Fruit fly (Drosophila melanogaster) whole organism, prepupa: ENCODE results near the gene CG31161.

ENCODE experiments used
- Blimp-1 ChIP-seq: fragments of 200-800 bp; sonication (Bioruptor generic); optimal IDR thresholded peaks from 3 replicates; lab custom pipeline; 2017; ENCODE audit warnings: missing biosample characterization, missing genetic modification characterization, mild to moderate bottlenecking, moderate library complexity, missing genetic modification reagents
- CG10631 ChIP-seq: fragments of 200-800 bp; sonication (Bioruptor generic); optimal IDR thresholded peaks from 2 replicates; lab custom pipeline; 2016; ENCODE audit warnings: missing biosample characterization, missing genetic modification characterization
- CG11294 ChIP-seq: fragments of 200-800 bp; sonication (Bioruptor generic); IDR thresholded peaks from 2 replicates; pipeline ENCODE4 v1.3.6; 2022; ENCODE audit warnings: missing biosample characterization, missing genetic modification characterization
- CG11762 ChIP-seq: fragments of 200-800 bp; sonication (Bioruptor generic); optimal IDR thresholded peaks from 3 replicates; lab custom pipeline; 2016; ENCODE audit warnings: missing biosample characterization, missing genetic modification characterization; ENCODE audit not compliant: insufficient read depth
- CG11902 ChIP-seq: fragments of 200-800 bp; sonication (Bioruptor generic); optimal IDR thresholded peaks from 3 replicates; lab custom pipeline; 2016; ENCODE audit warnings: missing biosample characterization, missing genetic modification characterization
- CG15336 ChIP-seq: fragments of 200-800 bp; sonication (Bioruptor generic); IDR thresholded peaks from 2 replicates; pipeline ENCODE4 v1.3.6; 2022; ENCODE audit warnings: missing biosample characterization, missing genetic modification characterization
- CG1621 ChIP-seq: fragments of 200-800 bp; sonication (Bioruptor generic); optimal IDR thresholded peaks from 3 replicates; lab custom pipeline; 2018; ENCODE audit warnings: missing biosample characterization, mild to moderate bottlenecking, missing genetic modification characterization
- CG16779 ChIP-seq: fragments of 200-800 bp; sonication (Bioruptor generic); optimal IDR thresholded peaks from 3 replicates; lab custom pipeline; 2017; ENCODE audit warnings: missing biosample characterization, mild to moderate bottlenecking, missing genetic modification characterization
- CG3032 ChIP-seq: fragments of 200-800 bp; optimal IDR thresholded peaks from 2 replicates; lab custom pipeline; 2019; ENCODE audit warnings: missing biosample characterization, mild to moderate bottlenecking, missing genetic modification characterization, moderate library complexity
- CG31627 ChIP-seq: fragments of 200-800 bp; sonication (Bioruptor generic); optimal IDR thresholded peaks from 3 replicates; lab custom pipeline; 2016; ENCODE audit warnings: missing biosample characterization, missing genetic modification characterization
- CG34406 ChIP-seq: fragments of 200-800 bp; sonication (Bioruptor generic); optimal IDR thresholded peaks from 3 replicates; lab custom pipeline; 2016; ENCODE audit warnings: missing biosample characterization, missing genetic modification characterization
- CG3919 ChIP-seq: fragments of 200-800 bp; sonication (Bioruptor generic); optimal IDR thresholded peaks from 3 replicates; lab custom pipeline; 2016; ENCODE audit warnings: missing biosample characterization, missing genetic modification characterization
- CG6163 ChIP-seq: fragments of 200-800 bp; sonication (Bioruptor generic); IDR thresholded peaks from 3 replicates; pipeline ENCODE4 v1.3.6; 2022; ENCODE audit warnings: missing biosample characterization, missing genetic modification characterization
- CG6276 ChIP-seq: fragments of 200-800 bp; sonication (Bioruptor generic); optimal IDR thresholded peaks from 2 replicates; lab custom pipeline; 2017; ENCODE audit warnings: missing biosample characterization, mild to moderate bottlenecking, missing genetic modification characterization
- CG6792 ChIP-seq: fragments of 200-800 bp; sonication (Bioruptor generic); optimal IDR thresholded peaks from 3 replicates; lab custom pipeline; 2016; ENCODE audit warnings: missing biosample characterization, missing genetic modification characterization
- CG6808 ChIP-seq: fragments of 200-800 bp; sonication (Bioruptor generic); optimal IDR thresholded peaks from 3 replicates; lab custom pipeline; 2017; ENCODE audit warnings: missing biosample characterization, missing genetic modification characterization, mild to moderate bottlenecking, moderate library complexity, missing genetic modification reagents
- CG6854 ChIP-seq: fragments of 200-800 bp; sonication (Bioruptor generic); optimal IDR thresholded peaks from 2 replicates; lab custom pipeline; 2017; ENCODE audit warnings: missing biosample characterization, mild to moderate bottlenecking, missing genetic modification characterization
- CG7368 ChIP-seq: fragments of 200-800 bp; sonication (Bioruptor generic); optimal IDR thresholded peaks from 3 replicates; lab custom pipeline; 2016; ENCODE audit warnings: missing biosample characterization, missing genetic modification characterization
- CG8119 ChIP-seq: fragments of 200-800 bp; sonication (Bioruptor generic); IDR thresholded peaks from 3 replicates; pipeline ENCODE4 v1.3.6; 2022; ENCODE audit warnings: missing biosample characterization, missing genetic modification characterization
- CG8319 ChIP-seq: fragments of 200-800 bp; sonication (Bioruptor generic); optimal IDR thresholded peaks from 3 replicates; lab custom pipeline; 2016; ENCODE audit warnings: missing biosample characterization, missing genetic modification characterization
- CG8632 ChIP-seq: fragments of 200-800 bp; sonication (Bioruptor generic); optimal IDR thresholded peaks from 3 replicates; lab custom pipeline; 2016; ENCODE audit warnings: missing biosample characterization, missing genetic modification characterization
- CG9139 ChIP-seq: fragments of 200-800 bp; sonication (Bioruptor generic); optimal IDR thresholded peaks from 3 replicates; lab custom pipeline; 2017; ENCODE audit warnings: missing biosample characterization, mild to moderate bottlenecking, missing genetic modification characterization
- Eip78C ChIP-seq: fragments of 200-800 bp; sonication (Bioruptor generic); peaks from one replicate; lab custom pipeline; 2016; ENCODE audit warnings: missing biosample characterization, missing genetic modification characterization
- Eip93F ChIP-seq: fragments of 200-800 bp; sonication (Bioruptor generic); optimal IDR thresholded peaks from 2 replicates; lab custom pipeline; 2016; ENCODE audit warnings: missing biosample characterization, mild to moderate bottlenecking, missing genetic modification characterization
- Ets21C ChIP-seq: fragments of 200-800 bp; sonication (Bioruptor generic); optimal IDR thresholded peaks from 3 replicates; lab custom pipeline; 2016; ENCODE audit warnings: missing biosample characterization, missing genetic modification characterization
- Gug ChIP-seq: fragments of 200-800 bp; sonication (Bioruptor generic); IDR thresholded peaks from 2 replicates; pipeline ENCODE4 v1.3.6; 2022; ENCODE audit warnings: missing biosample characterization, missing genetic modification characterization
- Hr38 ChIP-seq: sonication (Bioruptor generic); optimal IDR thresholded peaks from 2 replicates; lab custom pipeline; 2016; ENCODE audit warnings: missing biosample characterization, missing genetic modification characterization
- Hr39 ChIP-seq: fragments of 200-800 bp; sonication (Bioruptor generic); optimal IDR thresholded peaks from 2 replicates; lab custom pipeline; 2016; ENCODE audit warnings: missing biosample characterization, missing genetic modification characterization
- Hr4 ChIP-seq: fragments of 200-800 bp; sonication (Bioruptor generic); optimal IDR thresholded peaks from 3 replicates; lab custom pipeline; 2016; ENCODE audit warnings: missing biosample characterization, missing genetic modification characterization
- Lpt ChIP-seq: fragments of 200-800 bp; sonication (Bioruptor generic); optimal IDR thresholded peaks from 3 replicates; lab custom pipeline; 2016; ENCODE audit warnings: missing biosample characterization, missing genetic modification characterization
- OdsH ChIP-seq: fragments of 200-800 bp; sonication (Bioruptor generic); optimal IDR thresholded peaks from 3 replicates; lab custom pipeline; 2016; ENCODE audit warnings: missing biosample characterization, missing genetic modification characterization
- Sox102F ChIP-seq: fragments of 200-800 bp; sonication (Bioruptor generic); optimal IDR thresholded peaks from 2 replicates; lab custom pipeline; 2016; ENCODE audit warnings: missing biosample characterization, mild to moderate bottlenecking, missing genetic modification characterization
- Sox14 ChIP-seq: fragments of 200-800 bp; sonication (Bioruptor generic); optimal IDR thresholded peaks from 3 replicates; lab custom pipeline; 2016; ENCODE audit warnings: missing biosample characterization, missing genetic modification characterization
- Sox15 ChIP-seq: fragments of 200-800 bp; sonication (Bioruptor generic); optimal IDR thresholded peaks from 3 replicates; lab custom pipeline; 2016; ENCODE audit warnings: missing biosample characterization, missing genetic modification characterization
- achi ChIP-seq: fragments of 200-800 bp; sonication (Bioruptor generic); optimal IDR thresholded peaks from 3 replicates; lab custom pipeline; 2016; ENCODE audit warnings: missing biosample characterization, missing genetic modification characterization
- cyc ChIP-seq: fragments of 200-800 bp; sonication (Bioruptor generic); optimal IDR thresholded peaks from 3 replicates; lab custom pipeline; 2016; ENCODE audit warnings: missing biosample characterization, missing genetic modification characterization
- dsx ChIP-seq: fragments of 200-800 bp; optimal IDR thresholded peaks from 3 replicates; lab custom pipeline; 2019; ENCODE audit warnings: missing biosample characterization, mild to moderate bottlenecking, missing genetic modification characterization, moderate library complexity; ENCODE audit not compliant: poor library complexity, severe bottlenecking
- eg ChIP-seq: fragments of 200-800 bp; sonication (Bioruptor generic); IDR thresholded peaks from 3 replicates; pipeline ENCODE4 v1.3.6; 2022; ENCODE audit warnings: missing biosample characterization, missing genetic modification characterization
- esn ChIP-seq: fragments of 200-800 bp; sonication (Bioruptor generic); optimal IDR thresholded peaks from 2 replicates; lab custom pipeline; 2016; ENCODE audit warnings: missing biosample characterization, mild to moderate bottlenecking, missing genetic modification characterization, moderate library complexity
- fd85E ChIP-seq: fragments of 200-800 bp; sonication (Bioruptor generic); optimal IDR thresholded peaks from 3 replicates; lab custom pipeline; 2016; ENCODE audit warnings: missing biosample characterization, missing genetic modification characterization
- fkh ChIP-seq: fragments of 200-800 bp; sonication (Bioruptor generic); optimal IDR thresholded peaks from 3 replicates; lab custom pipeline; 2017; ENCODE audit warnings: missing biosample characterization, mild to moderate bottlenecking, missing genetic modification characterization, moderate library complexity
- salr ChIP-seq, 2 experiments: fragments of 200-800 bp; sonication (Bioruptor generic); optimal IDR thresholded peaks; 3 replicates each; lab custom pipeline; 2016 to 2018; ENCODE audit warnings: missing biosample characterization in 2 of 2, missing genetic modification characterization in 2 of 2, mild to moderate bottlenecking in 1 of 2
- spab ChIP-seq: fragments of 200-800 bp; sonication (Bioruptor generic); optimal IDR thresholded peaks from 2 replicates; lab custom pipeline; 2017; ENCODE audit warnings: missing biosample characterization, mild to moderate bottlenecking, missing genetic modification characterization, missing genetic modification reagents
- topi ChIP-seq: fragments of 200-800 bp; sonication (Bioruptor generic); optimal IDR thresholded peaks from 3 replicates; lab custom pipeline; 2016; ENCODE audit warnings: missing biosample characterization, missing genetic modification characterization
- vri ChIP-seq: fragments of 200-800 bp; sonication (Bioruptor generic); optimal IDR thresholded peaks from 3 replicates; lab custom pipeline; 2016; ENCODE audit warnings: missing biosample characterization, mild to moderate bottlenecking, missing genetic modification characterization

Gene CG31161

dm6 chr3R:22587419-22587963 is 28.8 kb upstream of the CG31161 start, which contains the start of gene Efa6 (continued):
- TF ChIP-seq Gug (GFP tag; lab: Robert Waterston, UW) (no peak), Sox14 (GFP tag; lab: Kevin White, UChicago) (peak; percentile 53), topi (GFP tag; lab: Kevin White, UChicago) (peak; percentile 40), CG6854 (peak; percentile 57), CG11902 (GFP tag; lab: Kevin White, UChicago) (peak; percentile 21), CG10631 (GFP tag; lab: Kevin White, UChicago) (no peak), CG11762 (GFP tag; lab: Kevin White, UChicago) (no peak), Sox102F (GFP tag; lab: Kevin White, UChicago) (no peak), Hr38 (GFP tag; lab: Kevin White, UChicago) (no peak), CG8632 (GFP tag; lab: Kevin White, UChicago) (no peak), spab (no peak), salr (GFP tag; optimal IDR thresholded peaks at IDR 0.05; lab: Kevin White, UChicago) (no peak), CG9139 (GFP tag; lab: Kevin White, UChicago) (no peak), CG34406 (GFP tag; lab: Kevin White, UChicago) (no peak)

- TF ChIP-seq Eip78C (GFP tag; lab: Kevin White, UChicago) (peak; percentile 21), vri (GFP tag; lab: Kevin White, UChicago) (no peak), Hr39 (GFP tag; lab: Kevin White, UChicago) (peak; percentile 14)
- TF ChIP-seq, all 60 proteins: peak for 2
Observed at dm6 chr3R:22588756-22589155, 27.6 kb upstream of the CG31161 start.

dm6 chr3R:22589311-22589710 is 27.0 kb upstream of the CG31161 start:
- TF ChIP-seq CG8319 (GFP tag; lab: Kevin White, UChicago) (no peak), eg (GFP tag; lab: Robert Waterston, UW) (0 out of 3 replicates have a peak, but pooled peaks have one; percentile 12), Eip78C (GFP tag; lab: Kevin White, UChicago) (peak; percentile 43), Hr38 (GFP tag; lab: Kevin White, UChicago) (no peak), CG3032 (peak; percentile 33), Sox15 (GFP tag; lab: Kevin White, UChicago) (no peak), topi (GFP tag; lab: Kevin White, UChicago) (no peak), CG31627 (GFP tag; lab: Kevin White, UChicago) (no peak), CG16779 (no peak), dsx (GFP tag; lab: Kevin White, UChicago) (no peak), esn (GFP tag; lab: Kevin White, UChicago) (no peak), Hr4 (GFP tag; lab: Kevin White, UChicago) (no peak), fkh (GFP tag; lab: Kevin White, UChicago) (peak; percentile 84), Gug (GFP tag; lab: Robert Waterston, UW) (no peak), Lpt (no peak), CG10631 (GFP tag; lab: Kevin White, UChicago) (peak; percentile 17), CG1621 (tag; lab: Kevin White, UChicago) (peak; percentile 23), CG6792 (GFP tag; lab: Kevin White, UChicago) (no peak), CG15336 (GFP tag; lab: Robert Waterston, UW) (peak; percentile 44; the same call in 1 of the 2 replicates), Sox14 (GFP tag; lab: Kevin White, UChicago) (no peak), CG6854 (no peak), salr (GFP tag; optimal IDR thresholded peaks at IDR 0.05; lab: Kevin White, UChicago) (peak in 1 of 2 experiments; percentile 10), Blimp-1 (no peak), CG6276 (GFP tag; lab: Kevin White, UChicago) (peak; percentile 47), fd85E (GFP tag; lab: Kevin White, UChicago) (no peak), Sox102F (GFP tag; lab: Kevin White, UChicago) (no peak), CG9139 (GFP tag; lab: Kevin White, UChicago) (peak; percentile 53), vri (GFP tag; lab: Kevin White, UChicago) (peak; percentile 14), Eip93F (GFP tag; lab: Kevin White, UChicago) (no peak), CG11902 (GFP tag; lab: Kevin White, UChicago) (no peak), CG3919 (GFP tag; lab: Kevin White, UChicago) (peak; percentile 39), cyc (no peak), CG8119 (peak; percentile 28; the same call in 1 of the 3 replicates), CG7368 (GFP tag; lab: Kevin White, UChicago) (no peak), CG6808 (GFP tag; lab: Kevin White, UChicago) (peak; percentile 67), CG11294 (GFP tag; lab: Robert Waterston, UW) (no peak), achi (GFP tag; lab: Kevin White, UChicago) (no peak), Ets21C (GFP tag; lab: Kevin White, UChicago) (no peak), CG6163 (GFP tag; lab: Robert Waterston, UW) (peak; percentile 76), OdsH (GFP tag; lab: Kevin White, UChicago) (no peak)
